Worm (Caenorhabditis elegans) whole organism, L1 larva: Measurements from ENCODE around the gene srh-247.

Source experiments
- elt-3 ChIP-seq, 6 experiments: fragments of 150-350 bp in 1 of 6; sonication (generic microtip); optimal IDR thresholded peaks; 2 replicates each; lab custom pipeline; 2017 to 2018; ENCODE audit warnings: missing biosample characterization in 6 of 6, missing genetic modification characterization in 6 of 6, inconsistent platforms in 1 of 6
- fkh-10 ChIP-seq: sonication (generic microtip); optimal IDR thresholded peaks from 2 replicates; lab custom pipeline; 2017; ENCODE audit warnings: missing biosample characterization, missing genetic modification reagents, missing genetic modification characterization
- mdl-1 ChIP-seq, 2 experiments: fragments of 150-350 bp; optimal IDR thresholded peaks; 2 replicates each; lab custom pipeline; 2014 to 2017; ENCODE audit warnings: missing biosample characterization in 2 of 2, missing genetic modification characterization in 2 of 2, inconsistent platforms in 1 of 2
- nhr-71 ChIP-seq: sonication (generic microtip); optimal IDR thresholded peaks from 2 replicates; lab custom pipeline; 2016; ENCODE audit warnings: mild to moderate bottlenecking, missing genetic modification characterization, moderate library complexity, missing compliant biosample characterization
- nhr-76 ChIP-seq: sonication (generic microtip); optimal IDR thresholded peaks from 2 replicates; lab custom pipeline; 2017; ENCODE audit warnings: missing biosample characterization, missing genetic modification characterization
- nhr-77 ChIP-seq: fragments of 150-350 bp; optimal IDR thresholded peaks from 2 replicates; lab custom pipeline; 2014; ENCODE audit warnings: missing biosample characterization, missing genetic modification characterization
- rnt-1 ChIP-seq: sonication (generic microtip); optimal IDR thresholded peaks from 2 replicates; lab custom pipeline; 2016; ENCODE audit warnings: mild to moderate bottlenecking, missing genetic modification characterization, moderate library complexity, missing compliant biosample characterization
- sup-37 ChIP-seq: fragments of 200-800 bp; sonication (Bioruptor generic); optimal IDR thresholded peaks from 2 replicates; lab custom pipeline; 2018; ENCODE audit warnings: mild to moderate bottlenecking, missing genetic modification characterization, missing compliant biosample characterization

DNA sequence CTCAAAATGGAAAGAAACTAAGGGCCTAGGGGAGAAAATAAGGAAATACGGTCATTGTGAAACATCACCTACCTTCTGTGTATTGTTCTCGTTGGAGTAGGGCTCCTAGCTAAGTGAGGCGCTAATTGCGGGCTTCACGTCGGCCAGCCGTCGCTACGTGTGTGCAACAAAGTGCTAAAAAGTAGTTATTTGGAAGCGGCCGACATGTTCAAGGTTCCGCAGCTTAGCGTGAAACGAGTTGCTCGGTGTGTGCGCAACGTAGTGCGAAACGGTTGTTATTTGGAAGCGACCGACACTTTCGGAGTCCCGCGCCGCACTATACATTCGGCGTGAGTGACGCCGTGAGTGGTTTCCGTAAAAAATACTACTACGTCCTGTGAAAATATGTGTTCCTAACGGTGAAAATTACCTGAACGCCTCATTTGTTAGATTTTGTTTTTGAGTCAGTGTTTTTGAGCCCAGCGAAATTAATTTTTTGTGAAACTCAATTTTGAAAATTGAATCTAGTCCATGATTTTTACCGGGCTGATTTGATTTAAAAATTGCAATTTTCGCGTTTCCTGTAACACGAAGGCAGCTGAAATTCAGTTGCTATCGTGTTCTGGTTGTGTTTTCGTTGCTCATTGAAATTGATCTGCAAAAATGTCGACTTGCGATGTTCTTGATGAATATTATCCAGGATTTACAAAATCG lies 37.5 kb upstream of the srh-247 start, which contains the start of gene srw-129:
- TF ChIP-seq nhr-76 (tag; lab: Kevin White, UChicago) (no peak), nhr-77 (no peak), nhr-71 (tag; lab: Kevin White, UChicago) (no peak), rnt-1 (no peak), fkh-10 (GFP tag; lab: Kevin White, UChicago) (no peak), mdl-1 (tag; optimal IDR thresholded peaks at IDR 0.05; lab: Kevin White, UChicago) (no peak), sup-37 (GFP tag; lab: Kevin White, UChicago) (no peak), elt-3 (tag; optimal IDR thresholded peaks at IDR 0.05; lab: Kevin White, UChicago) (no peak)
